Fruit fly (Drosophila melanogaster) whole organism, embryonic: ENCODE measurements around the gene teq.
A peak's percentile ranks its signal among the peaks of the same experiment; 100 is the strongest.

Source experiments
- BEAF-32 ChIP-seq: fragments of 200-800 bp; sonication (Bioruptor generic); optimal IDR thresholded peaks from 3 replicates; lab custom pipeline; 2017; ENCODE audit warnings: missing biosample characterization, missing genetic modification characterization, mild to moderate bottlenecking, moderate library complexity, missing genetic modification reagents
- BtbVII ChIP-seq: fragments of 200-800 bp; sonication (Bioruptor generic); optimal IDR thresholded peaks from 3 replicates; lab custom pipeline; 2017; ENCODE audit warnings: missing biosample characterization, mild to moderate bottlenecking, missing genetic modification characterization
- CG10267 ChIP-seq: fragments of 200-800 bp; sonication (Bioruptor generic); optimal IDR thresholded peaks from 2 replicates; lab custom pipeline; 2018; ENCODE audit warnings: missing biosample characterization, mild to moderate bottlenecking, missing genetic modification characterization, moderate library complexity
- CG10654 ChIP-seq: fragments of 200-800 bp; sonication (Bioruptor generic); optimal IDR thresholded peaks from 2 replicates; lab custom pipeline; 2016; ENCODE audit warnings: missing biosample characterization, missing genetic modification characterization
- CG11696 ChIP-seq: fragments of 200-800 bp; sonication (Bioruptor generic); IDR thresholded peaks from 2 replicates; pipeline ENCODE4 v1.3.6; 2022; ENCODE audit warnings: missing biosample characterization, missing genetic modification characterization
- CG12391 ChIP-seq: fragments of 200-800 bp; sonication (Bioruptor generic); optimal IDR thresholded peaks from 3 replicates; lab custom pipeline; 2018; ENCODE audit warnings: missing biosample characterization, mild to moderate bottlenecking, missing genetic modification characterization, moderate library complexity
- CG13624 ChIP-seq: fragments of 200-800 bp; sonication (Bioruptor generic); optimal IDR thresholded peaks from 2 replicates; lab custom pipeline; 2016; ENCODE audit warnings: missing biosample characterization, missing genetic modification characterization
- CG16779 ChIP-seq: fragments of 200-800 bp; sonication (Bioruptor generic); IDR thresholded peaks from 2 replicates; pipeline ENCODE4 v1.3.6; 2022; ENCODE audit warnings: missing biosample characterization, missing genetic modification characterization
- CG2116 ChIP-seq: fragments of 200-800 bp; sonication (Bioruptor generic); optimal IDR thresholded peaks from 3 replicates; lab custom pipeline; 2018; ENCODE audit warnings: missing biosample characterization, mild to moderate bottlenecking, missing genetic modification characterization
- CG2120 ChIP-seq: fragments of 200-800 bp; sonication (Bioruptor generic); optimal IDR thresholded peaks from 3 replicates; lab custom pipeline; 2016; ENCODE audit warnings: missing biosample characterization, missing genetic modification characterization
- CG42726 ChIP-seq: fragments of 200-800 bp; sonication (Bioruptor generic); IDR thresholded peaks from 2 replicates; pipeline ENCODE4 v1.3.6; 2022; ENCODE audit warnings: missing biosample characterization, missing genetic modification characterization; ENCODE audit not compliant: partially characterized antibody
- CG4854 ChIP-seq: fragments of 200-800 bp; sonication (Bioruptor generic); optimal IDR thresholded peaks from 2 replicates; lab custom pipeline; 2016; ENCODE audit warnings: missing biosample characterization, missing genetic modification characterization, inconsistent platforms
- CG6683 ChIP-seq: fragments of 200-800 bp; sonication (Bioruptor generic); optimal IDR thresholded peaks from 2 replicates; lab custom pipeline; 2017; ENCODE audit warnings: missing biosample characterization, mild to moderate bottlenecking, missing genetic modification characterization, missing genetic modification reagents
- CG6791 ChIP-seq: fragments of 200-800 bp; sonication (Bioruptor generic); IDR thresholded peaks from 3 replicates; pipeline ENCODE4 v1.3.6; 2022; ENCODE audit warnings: missing biosample characterization, missing genetic modification characterization; ENCODE audit not compliant: partially characterized antibody
- CG7372 ChIP-seq: fragments of 200-800 bp; sonication (Bioruptor generic); IDR thresholded peaks from 2 replicates; pipeline ENCODE4 v1.3.6; 2022; ENCODE audit warnings: missing biosample characterization, missing genetic modification characterization
- CG9797 ChIP-seq: fragments of 200-800 bp; sonication (Bioruptor generic); optimal IDR thresholded peaks from 3 replicates; lab custom pipeline; 2018; ENCODE audit warnings: missing biosample characterization, mild to moderate bottlenecking, missing genetic modification characterization
- CHES-1-like ChIP-seq: fragments of 200-800 bp; sonication (Bioruptor generic); optimal IDR thresholded peaks from 2 replicates; lab custom pipeline; 2016; ENCODE audit warnings: missing biosample characterization, missing genetic modification characterization
- CTCF ChIP-seq: fragments of 200-800 bp; sonication (Bioruptor generic); optimal IDR thresholded peaks from 2 replicates; lab custom pipeline; 2017; ENCODE audit warnings: missing biosample characterization, mild to moderate bottlenecking, missing genetic modification characterization, moderate library complexity
- Dbx ChIP-seq: fragments of 200-800 bp; sonication (Bioruptor generic); IDR thresholded peaks from 3 replicates; pipeline ENCODE4 v1.3.6; 2022; ENCODE audit warnings: missing biosample characterization, missing genetic modification characterization
- Dp ChIP-seq: fragments of 200-800 bp; sonication (Bioruptor generic); optimal IDR thresholded peaks from 2 replicates; lab custom pipeline; 2018; ENCODE audit warnings: missing biosample characterization, mild to moderate bottlenecking, missing genetic modification characterization, moderate library complexity
- Dref ChIP-seq: fragments of 200-800 bp; sonication (Bioruptor generic); IDR thresholded peaks from 2 replicates; pipeline ENCODE4 v1.3.6; 2022; ENCODE audit warnings: missing biosample characterization, missing genetic modification characterization
- E2f2 ChIP-seq: fragments of 200-800 bp; sonication (Bioruptor generic); IDR thresholded peaks from 2 replicates; pipeline ENCODE4 v1.3.6; 2022; ENCODE audit warnings: missing biosample characterization, missing genetic modification characterization
- Gug ChIP-seq: fragments of 200-800 bp; sonication (Bioruptor generic); IDR thresholded peaks from 4 replicates; pipeline ENCODE4 v1.3.6; 2022; ENCODE audit warnings: missing biosample characterization, missing genetic modification characterization
- H2.0 ChIP-seq: fragments of 200-800 bp; sonication (Bioruptor generic); IDR thresholded peaks from 2 replicates; pipeline ENCODE4 v1.3.6; 2022; ENCODE audit warnings: missing biosample characterization, missing genetic modification characterization
- HLH4C ChIP-seq: fragments of 200-800 bp; sonication (Bioruptor generic); IDR thresholded peaks from 3 replicates; pipeline ENCODE4 v1.3.6; 2022; ENCODE audit warnings: missing biosample characterization, missing genetic modification characterization; ENCODE audit not compliant: partially characterized antibody
- Hr51 ChIP-seq, 2 experiments: fragments of 200-800 bp; sonication (Bioruptor generic); optimal IDR thresholded peaks; 2 replicates in 1 of 2; 3 replicates in 1 of 2; lab custom pipeline; 2016 to 2018; ENCODE audit warnings: missing biosample characterization in 2 of 2, missing genetic modification characterization in 2 of 2, mild to moderate bottlenecking in 1 of 2, moderate library complexity in 1 of 2
- MESR4 ChIP-seq: fragments of 200-800 bp; sonication (Bioruptor generic); optimal IDR thresholded peaks from 2 replicates; lab custom pipeline; 2018; ENCODE audit warnings: missing biosample characterization, mild to moderate bottlenecking, missing genetic modification characterization, moderate library complexity
- Myb ChIP-seq: fragments of 200-800 bp; sonication (Bioruptor generic); optimal IDR thresholded peaks from 2 replicates; lab custom pipeline; 2016; ENCODE audit warnings: missing biosample characterization, missing genetic modification characterization
- NfI ChIP-seq: fragments of 200-800 bp; sonication (Bioruptor generic); optimal IDR thresholded peaks from 3 replicates; lab custom pipeline; 2018; ENCODE audit warnings: missing biosample characterization, mild to moderate bottlenecking, missing genetic modification characterization, moderate library complexity
- Opbp ChIP-seq: fragments of 200-800 bp; sonication (Bioruptor generic); IDR thresholded peaks from 3 replicates; pipeline ENCODE4 v1.3.6; 2022; ENCODE audit warnings: missing biosample characterization, missing genetic modification characterization; ENCODE audit not compliant: partially characterized antibody
- Rfx ChIP-seq: fragments of 200-800 bp; sonication (Bioruptor generic); IDR thresholded peaks from 2 replicates; pipeline ENCODE4 v1.3.6; 2022; ENCODE audit warnings: missing biosample characterization, missing genetic modification characterization
- Sin3A ChIP-seq: fragments of >200 bp; optimal IDR thresholded peaks from 2 replicates; lab custom pipeline; 2018
- amos ChIP-seq: fragments of 200-800 bp; sonication (Bioruptor generic); IDR thresholded peaks from 2 replicates; pipeline ENCODE4 v1.3.6; 2022; ENCODE audit warnings: missing biosample characterization, missing genetic modification characterization; ENCODE audit not compliant: partially characterized antibody
- crp ChIP-seq, 2 experiments: fragments of 200-800 bp; sonication (Bioruptor generic); optimal IDR thresholded peaks; 2 replicates in 1 of 2; 3 replicates in 1 of 2; lab custom pipeline; 2017; ENCODE audit warnings: missing biosample characterization in 2 of 2, missing genetic modification characterization in 2 of 2, mild to moderate bottlenecking in 1 of 2, moderate library complexity in 1 of 2
- dan ChIP-seq: fragments of 200-800 bp; sonication (Bioruptor generic); IDR thresholded peaks from 2 replicates; pipeline ENCODE4 v1.3.6; 2022; ENCODE audit warnings: missing biosample characterization, missing genetic modification characterization
- dimm ChIP-seq: fragments of 200-800 bp; sonication (Bioruptor generic); IDR thresholded peaks from 2 replicates; pipeline ENCODE4 v1.3.6; 2022; ENCODE audit warnings: missing biosample characterization, missing genetic modification characterization
- fd102C ChIP-seq: fragments of 200-800 bp; sonication (Bioruptor generic); optimal IDR thresholded peaks from 2 replicates; lab custom pipeline; 2018; ENCODE audit warnings: missing biosample characterization, mild to moderate bottlenecking, missing genetic modification characterization, moderate library complexity
- knrl ChIP-seq: fragments of 200-800 bp; sonication (Bioruptor generic); IDR thresholded peaks from 3 replicates; pipeline ENCODE4 v1.3.6; 2022; ENCODE audit warnings: missing biosample characterization, missing genetic modification characterization; ENCODE audit not compliant: partially characterized antibody
- lola ChIP-seq, 3 experiments: fragments of >200 bp in 2 of 3; fragments of 200-800 bp in 1 of 3; sonication (Bioruptor generic) in 1 of 3; optimal IDR thresholded peaks; 2 replicates each; lab custom pipeline; 2017 to 2019; ENCODE audit warnings: missing biosample characterization in 3 of 3, missing genetic modification characterization in 3 of 3, mild to moderate bottlenecking in 1 of 3, moderate library complexity in 1 of 3
- nerfin-1 ChIP-seq: fragments of 200-800 bp; sonication (Bioruptor generic); optimal IDR thresholded peaks from 3 replicates; lab custom pipeline; 2019; ENCODE audit warnings: missing biosample characterization, mild to moderate bottlenecking, missing genetic modification characterization, moderate library complexity
- phol ChIP-seq: fragments of 200-800 bp; sonication (Bioruptor generic); optimal IDR thresholded peaks from 3 replicates; lab custom pipeline; 2018; ENCODE audit warnings: missing biosample characterization, mild to moderate bottlenecking, missing genetic modification characterization, moderate library complexity
- row ChIP-seq: fragments of 200-800 bp; sonication (Bioruptor generic); IDR thresholded peaks from 3 replicates; pipeline ENCODE4 v1.3.6; 2022; ENCODE audit warnings: missing biosample characterization, missing genetic modification characterization
- sna ChIP-seq: fragments of 200-800 bp; sonication (Bioruptor generic); IDR thresholded peaks from 2 replicates; pipeline ENCODE4 v1.3.6; 2022; ENCODE audit warnings: missing biosample characterization, missing genetic modification characterization; ENCODE audit not compliant: partially characterized antibody
- stwl ChIP-seq: fragments of 200-800 bp; sonication (Bioruptor generic); optimal IDR thresholded peaks from 3 replicates; lab custom pipeline; 2018; ENCODE audit warnings: missing biosample characterization, mild to moderate bottlenecking, missing genetic modification characterization, moderate library complexity
- tin ChIP-seq: fragments of 200-800 bp; sonication (Bioruptor generic); optimal IDR thresholded peaks from 3 replicates; lab custom pipeline; 2016; ENCODE audit warnings: missing biosample characterization, missing genetic modification characterization
- vvl ChIP-seq: fragments of 200-800 bp; sonication (Bioruptor generic); IDR thresholded peaks from 2 replicates; pipeline ENCODE4 v1.3.6; 2022; ENCODE audit warnings: missing biosample characterization, missing genetic modification characterization
- wor ChIP-seq: fragments of 200-800 bp; sonication (Bioruptor generic); IDR thresholded peaks from 2 replicates; pipeline ENCODE4 v1.3.6; 2022; ENCODE audit warnings: missing biosample characterization, missing genetic modification characterization

teq gene

DNA sequence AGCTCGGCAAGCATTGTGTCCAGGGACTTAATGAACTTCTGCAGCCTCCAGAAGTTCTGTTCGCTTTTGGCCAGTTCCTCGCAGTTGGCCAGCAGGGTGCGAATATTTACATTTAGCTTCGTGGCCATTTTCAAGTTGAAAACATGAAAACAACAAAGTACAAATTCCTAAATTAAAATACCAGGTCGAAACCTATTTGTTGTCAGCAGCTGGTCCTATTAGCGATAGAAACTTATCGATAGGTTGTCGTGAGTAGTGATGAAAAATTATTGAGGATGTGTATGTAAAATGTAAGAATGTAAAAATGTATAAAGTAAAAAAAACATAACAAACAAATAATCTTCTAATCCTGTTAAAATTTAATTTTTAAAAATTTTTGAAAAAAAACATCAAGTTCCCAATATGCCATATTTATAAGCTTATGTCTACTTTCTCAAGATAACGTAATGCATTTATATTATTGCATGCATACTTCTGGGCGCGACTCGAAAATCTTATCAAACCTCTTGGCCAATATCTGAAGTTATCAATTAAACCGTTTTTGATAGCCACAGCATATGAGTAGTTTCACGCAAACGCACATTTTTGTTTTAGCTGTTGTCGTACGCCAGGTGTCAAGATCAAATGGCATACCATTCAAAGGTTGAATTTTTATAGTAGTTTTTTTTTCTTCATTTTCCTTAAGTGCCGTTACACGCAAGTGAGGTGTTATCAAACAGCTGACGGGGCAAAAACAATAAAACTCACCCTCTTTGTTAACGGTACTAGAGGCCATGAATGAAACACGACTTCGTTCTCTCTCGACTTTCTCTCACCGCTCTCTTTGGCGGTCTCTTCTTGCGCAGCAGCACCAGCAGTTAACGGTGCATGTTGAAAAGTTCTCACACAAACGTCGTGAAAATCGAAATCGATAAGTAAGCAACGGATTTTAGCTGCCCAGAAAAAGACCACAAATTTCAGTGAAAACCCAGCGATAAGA is 62.8 kb downstream of the teq start, which contains the start of the genes Use1 and nwk (continued):
- TF ChIP-seq CHES-1-like: peak; percentile 1
- TF ChIP-seq phol: peak; percentile 16
- TF ChIP-seq CG13624 (GFP tag; lab: Kevin White, UChicago): no peak
- TF ChIP-seq dimm (GFP tag; lab: Robert Waterston, UW): no peak
- peak; percentile 19; the same call in 1 of the 2 replicates for TF ChIP-seq CG42726 (GFP tag; lab: Robert Waterston, UW)
- TF ChIP-seq CG10267 (tag; lab: Kevin White, UChicago): peak; percentile 53
- TF ChIP-seq dan (GFP tag; lab: Robert Waterston, UW): no peak
- TF ChIP-seq CG11696 (GFP tag; lab: Robert Waterston, UW): no peak
- 0 out of 2 replicates have a peak, but pooled peaks have one; percentile 46 for TF ChIP-seq CG16779 (GFP tag; lab: Robert Waterston, UW)
- TF ChIP-seq CG2116: peak; percentile 54
- no peak for TF ChIP-seq CG10654 (GFP tag; lab: Kevin White, UChicago)
- TF ChIP-seq Opbp: peak; percentile 70; the same call in 2 of the 3 replicates
- peak; percentile 75; the same call in 2 of the 3 replicates for TF ChIP-seq CG6791 (GFP tag; lab: Robert Waterston, UW)
- peak; percentile 64 for TF ChIP-seq CG12391 (tag; lab: Kevin White, UChicago)
- peak; percentile 80 for TF ChIP-seq amos
- peak; percentile 84 for TF ChIP-seq BEAF-32 (GFP tag; lab: Kevin White, UChicago)
- peak; percentile 82 for TF ChIP-seq Dref
- peak in 1 of 3 experiments; percentile 14 for TF ChIP-seq lola (GFP tag; optimal IDR thresholded peaks at IDR 0.05; lab: Kevin White, UChicago)
- TF ChIP-seq knrl (GFP tag; lab: Robert Waterston, UW): peak; percentile 86
- peak; percentile 84 for TF ChIP-seq nerfin-1 (tag; lab: Kevin White, UChicago)
- peak; percentile 69 for TF ChIP-seq CG9797
- peak; percentile 61 for TF ChIP-seq MESR4 (GFP tag; lab: Kevin White, UChicago)
- TF ChIP-seq CG4854: no peak
- TF ChIP-seq stwl (tag; lab: Kevin White, UChicago): peak; percentile 88
- TF ChIP-seq BtbVII: peak; percentile 14
- TF ChIP-seq wor (GFP tag; lab: Robert Waterston, UW): no peak
- TF ChIP-seq Rfx: peak; percentile 44
- no peak for TF ChIP-seq H2.0 (GFP tag; lab: Robert Waterston, UW)
- TF ChIP-seq Sin3A: peak; percentile 27
- peak in 1 of 2 experiments; percentile 64 for TF ChIP-seq crp (GFP tag; optimal IDR thresholded peaks at IDR 0.05; lab: Kevin White, UChicago)
- TF ChIP-seq CG2120 (GFP tag; lab: Kevin White, UChicago): peak; percentile 21
- TF ChIP-seq sna (GFP tag; lab: Robert Waterston, UW): peak; percentile 76
- TF ChIP-seq Myb: peak; percentile 5
- TF ChIP-seq tin (GFP tag; lab: Kevin White, UChicago): no peak
- TF ChIP-seq vvl (GFP tag; lab: Robert Waterston, UW): peak; percentile 35; the same call in 1 of the 2 replicates
- TF ChIP-seq CG6683 (GFP tag; lab: Kevin White, UChicago): no peak
- peak; percentile 51 for TF ChIP-seq CTCF
- TF ChIP-seq NfI (GFP tag; lab: Kevin White, UChicago): peak; percentile 6
- TF ChIP-seq Dp (GFP tag; lab: Kevin White, UChicago): peak; percentile 54
- TF ChIP-seq E2f2 (GFP tag; lab: Robert Waterston, UW): peak; percentile 51; the same call in 1 of the 2 replicates
- TF ChIP-seq HLH4C (GFP tag; lab: Robert Waterston, UW): peak; percentile 62; the same call in 2 of the 3 replicates
- no peak for TF ChIP-seq CG7372
- TF ChIP-seq row (GFP tag; lab: Robert Waterston, UW): peak; percentile 43
- no peak for TF ChIP-seq fd102C (GFP tag; lab: Kevin White, UChicago)
- TF ChIP-seq Gug (GFP tag; lab: Robert Waterston, UW): no peak; the same call in 3 of the 4 replicates
- peak in 1 of 2 experiments; percentile 8 for TF ChIP-seq Hr51 (GFP tag; optimal IDR thresholded peaks at IDR 0.05; lab: Kevin White, UChicago)
- no peak for TF ChIP-seq Dbx (GFP tag; lab: Robert Waterston, UW)
